In genomic region chr3L:25108721-25109120, dm6 we compare ENCODE assay signal across 1 fruit fly cellular context.
TF ChIP-seq lines count a peak whose summit lies in the region.

No protein-coding gene starts in this region.

TF ChIP-seq in whole organism, embryonic, 481 proteins besides CTCF, POLR2A, EP300 and RAD21 (continued from another document):
- TF ChIP-seq Lhr (GFP tag; optimal IDR thresholded peaks at IDR 0.05; lab: Kevin White, UChicago): peak; percentile 37
